Worm (Caenorhabditis elegans) whole organism, L1 larva: Measurements from ENCODE around the gene dars-2.
A peak's percentile ranks its signal among the peaks of the same experiment; 100 is the strongest.

Source experiments
- C16A3.4 ChIP-seq: fragments of 150-350 bp; optimal IDR thresholded peaks from 2 replicates; lab custom pipeline; 2014; ENCODE audit warnings: missing biosample characterization, missing genetic modification characterization
- F16B12.6 ChIP-seq: fragments of 150-350 bp; optimal IDR thresholded peaks from 2 replicates; lab custom pipeline; 2014; ENCODE audit warnings: missing biosample characterization, missing genetic modification characterization
- Y116A8C.19 ChIP-seq: sonication (generic microtip); optimal IDR thresholded peaks from 2 replicates; lab custom pipeline; 2016; ENCODE audit warnings: missing compliant biosample characterization, missing genetic modification characterization, borderline replicate concordance
- aly-2 ChIP-seq: fragments of 150-350 bp; optimal IDR thresholded peaks from 2 replicates; lab custom pipeline; 2014; ENCODE audit warnings: missing biosample characterization, missing genetic modification characterization
- blmp-1 ChIP-seq: fragments of 150-350 bp; optimal IDR thresholded peaks from 2 replicates; lab custom pipeline; 2014; ENCODE audit warnings: missing biosample characterization, missing genetic modification characterization
- ceh-8 ChIP-seq: fragments of 200-800 bp; sonication (Bioruptor generic); optimal IDR thresholded peaks from 2 replicates; lab custom pipeline; 2018; ENCODE audit warnings: mild to moderate bottlenecking, missing genetic modification characterization, moderate library complexity, missing compliant biosample characterization
- ceh-82 ChIP-seq, 3 experiments: fragments of 150-350 bp in 1 of 3; sonication (generic microtip) in 2 of 3; optimal IDR thresholded peaks; 2 replicates each; lab custom pipeline; 2014 to 2017; ENCODE audit warnings: missing biosample characterization in 3 of 3, missing genetic modification characterization in 3 of 3
- dsc-1 ChIP-seq: sonication (generic microtip); optimal IDR thresholded peaks from 2 replicates; lab custom pipeline; 2016; ENCODE audit warnings: mild to moderate bottlenecking, missing genetic modification characterization, missing compliant biosample characterization
- efl-1 ChIP-seq, 4 experiments: fragments of 150-350 bp; optimal IDR thresholded peaks in 3 of 4; peaks in 1 of 4; 1 replicate in 1 of 4; 2 replicates in 3 of 4; lab custom pipeline; 2014; ENCODE audit warnings: missing biosample characterization in 2 of 4, missing genetic modification characterization in 2 of 4, missing genetic modification reagents in 2 of 4
- efl-3 ChIP-seq: fragments of 200-800 bp; sonication (Bioruptor generic); optimal IDR thresholded peaks from 2 replicates; lab custom pipeline; 2018; ENCODE audit warnings: mild to moderate bottlenecking, missing genetic modification characterization, missing compliant biosample characterization
- elt-3 ChIP-seq, 6 experiments: fragments of 150-350 bp in 1 of 6; sonication (generic microtip); optimal IDR thresholded peaks; 2 replicates each; lab custom pipeline; 2017 to 2018; ENCODE audit warnings: missing biosample characterization in 6 of 6, missing genetic modification characterization in 6 of 6, inconsistent platforms in 1 of 6
- ets-5 ChIP-seq: fragments of 200-800 bp; sonication (Bioruptor generic); IDR thresholded peaks from 2 replicates; pipeline ENCODE4 v1.3.6; 2022; ENCODE audit warnings: missing genetic modification characterization, missing compliant biosample characterization
- fkh-4 ChIP-seq: sonication (generic microtip); optimal IDR thresholded peaks from 2 replicates; lab custom pipeline; 2016; ENCODE audit warnings: missing compliant biosample characterization, missing genetic modification characterization, borderline replicate concordance
- irx-1 ChIP-seq: sonication (generic microtip); optimal IDR thresholded peaks from 2 replicates; lab custom pipeline; 2016; ENCODE audit warnings: missing genetic modification characterization, missing compliant biosample characterization
- lin-14 ChIP-seq: fragments of 200-800 bp; sonication (Bioruptor generic); optimal IDR thresholded peaks from 2 replicates; lab custom pipeline; 2018; ENCODE audit warnings: mild to moderate bottlenecking, missing genetic modification characterization, moderate library complexity, missing compliant biosample characterization
- lin-15B ChIP-seq: fragments of 150-350 bp; sonication (generic microtip); optimal IDR thresholded peaks from 3 replicates; lab custom pipeline; 2014; ENCODE audit warnings: missing biosample characterization, missing genetic modification characterization
- lin-35 ChIP-seq, 2 experiments: fragments of 150-350 bp; optimal IDR thresholded peaks; 2 replicates each; lab custom pipeline; 2014; ENCODE audit warnings: missing biosample characterization in 2 of 2, missing genetic modification characterization in 2 of 2, missing genetic modification reagents in 2 of 2
- lsy-2 ChIP-seq, 2 experiments: fragments of 150-350 bp; optimal IDR thresholded peaks; 2 replicates each; lab custom pipeline; 2014; ENCODE audit warnings: missing biosample characterization in 2 of 2, missing genetic modification characterization in 2 of 2
- mdl-1 ChIP-seq, 2 experiments: fragments of 150-350 bp; optimal IDR thresholded peaks; 2 replicates each; lab custom pipeline; 2014 to 2017; ENCODE audit warnings: missing biosample characterization in 2 of 2, missing genetic modification characterization in 2 of 2, inconsistent platforms in 1 of 2
- mef-2 ChIP-seq: fragments of 150-350 bp; optimal IDR thresholded peaks from 2 replicates; lab custom pipeline; 2014; ENCODE audit warnings: missing biosample characterization, missing genetic modification characterization
- mep-1 ChIP-seq: fragments of 150-350 bp; optimal IDR thresholded peaks from 2 replicates; lab custom pipeline; 2014; ENCODE audit warnings: missing biosample characterization, missing genetic modification characterization
- nhr-11 ChIP-seq: fragments of 150-350 bp; optimal IDR thresholded peaks from 2 replicates; lab custom pipeline; 2014; ENCODE audit warnings: missing biosample characterization, missing genetic modification characterization
- nhr-12 ChIP-seq: sonication (generic microtip); optimal IDR thresholded peaks from 2 replicates; lab custom pipeline; 2017; ENCODE audit warnings: missing biosample characterization, missing genetic modification characterization
- nhr-19 ChIP-seq: fragments of 200-800 bp; sonication (Bioruptor generic); conservative IDR thresholded peaks from 2 replicates; pipeline ENCODE4 v1.3.6; 2022; ENCODE audit warnings: missing genetic modification characterization, missing compliant biosample characterization
- nhr-20 ChIP-seq: sonication (generic microtip); optimal IDR thresholded peaks from 2 replicates; lab custom pipeline; 2016; ENCODE audit warnings: mild to moderate bottlenecking, missing genetic modification characterization, missing compliant biosample characterization
- nhr-47 ChIP-seq: sonication (generic microtip); optimal IDR thresholded peaks from 2 replicates; lab custom pipeline; 2016; ENCODE audit warnings: mild to moderate bottlenecking, missing genetic modification characterization, moderate library complexity, missing compliant biosample characterization
- nhr-71 ChIP-seq: sonication (generic microtip); optimal IDR thresholded peaks from 2 replicates; lab custom pipeline; 2016; ENCODE audit warnings: mild to moderate bottlenecking, missing genetic modification characterization, moderate library complexity, missing compliant biosample characterization
- nhr-84 ChIP-seq: sonication (generic microtip); optimal IDR thresholded peaks from 2 replicates; lab custom pipeline; 2017; ENCODE audit warnings: missing biosample characterization, missing genetic modification characterization
- nhr-85 ChIP-seq: sonication (generic microtip); peaks from one replicate; lab custom pipeline; 2016; ENCODE audit warnings: missing genetic modification characterization, inconsistent platforms, missing compliant biosample characterization
- pax-3 ChIP-seq: fragments of 200-800 bp; sonication (Bioruptor generic); optimal IDR thresholded peaks from 2 replicates; lab custom pipeline; 2018; ENCODE audit warnings: mild to moderate bottlenecking, missing genetic modification characterization, moderate library complexity, missing compliant biosample characterization
- rnt-1 ChIP-seq: sonication (generic microtip); optimal IDR thresholded peaks from 2 replicates; lab custom pipeline; 2016; ENCODE audit warnings: mild to moderate bottlenecking, missing genetic modification characterization, moderate library complexity, missing compliant biosample characterization
- snpc-4 ChIP-seq: fragments of 150-350 bp; optimal IDR thresholded peaks from 2 replicates; lab custom pipeline; 2014; ENCODE audit warnings: missing biosample characterization, missing genetic modification characterization
- snu-23 ChIP-seq: sonication (generic microtip); optimal IDR thresholded peaks from 2 replicates; lab custom pipeline; 2016; ENCODE audit warnings: missing genetic modification characterization, missing compliant biosample characterization
- sptf-1 ChIP-seq: fragments of 150-350 bp; optimal IDR thresholded peaks from 2 replicates; lab custom pipeline; 2014; ENCODE audit warnings: missing biosample characterization, missing genetic modification characterization
- swsn-7 ChIP-seq: sonication (generic microtip); optimal IDR thresholded peaks from 2 replicates; lab custom pipeline; 2016; ENCODE audit warnings: missing genetic modification characterization, missing compliant biosample characterization
- tbx-2 ChIP-seq: sonication (generic microtip); optimal IDR thresholded peaks from 2 replicates; lab custom pipeline; 2016; ENCODE audit warnings: missing genetic modification characterization, missing compliant biosample characterization
- tlp-1 ChIP-seq: fragments of 150-350 bp; optimal IDR thresholded peaks from 2 replicates; lab custom pipeline; 2014; ENCODE audit warnings: missing biosample characterization, missing genetic modification characterization
- unc-130 ChIP-seq: fragments of 150-350 bp; optimal IDR thresholded peaks from 2 replicates; lab custom pipeline; 2017; ENCODE audit warnings: missing biosample characterization, missing genetic modification characterization, inconsistent platforms
- unc-86 ChIP-seq: sonication (generic microtip); optimal IDR thresholded peaks from 2 replicates; lab custom pipeline; 2016; ENCODE audit warnings: missing genetic modification characterization, missing compliant biosample characterization
- unc-98 ChIP-seq: fragments of 200-800 bp; sonication (Bioruptor generic); IDR thresholded peaks from 2 replicates; pipeline ENCODE4 v1.3.6; 2022; ENCODE audit warnings: missing genetic modification characterization, missing compliant biosample characterization
- vab-15 ChIP-seq: sonication (generic microtip); optimal IDR thresholded peaks from 2 replicates; lab custom pipeline; 2017; ENCODE audit warnings: missing genotype, mild to moderate bottlenecking, missing genetic modification characterization, missing compliant biosample characterization
- zag-1 ChIP-seq: fragments of 150-350 bp; optimal IDR thresholded peaks from 2 replicates; lab custom pipeline; 2014; ENCODE audit warnings: missing biosample characterization, missing genetic modification characterization
- ztf-4 ChIP-seq: fragments of 150-350 bp; optimal IDR thresholded peaks from 2 replicates; lab custom pipeline; 2014; ENCODE audit warnings: missing biosample characterization, missing genetic modification characterization

Gene dars-2

DNA sequence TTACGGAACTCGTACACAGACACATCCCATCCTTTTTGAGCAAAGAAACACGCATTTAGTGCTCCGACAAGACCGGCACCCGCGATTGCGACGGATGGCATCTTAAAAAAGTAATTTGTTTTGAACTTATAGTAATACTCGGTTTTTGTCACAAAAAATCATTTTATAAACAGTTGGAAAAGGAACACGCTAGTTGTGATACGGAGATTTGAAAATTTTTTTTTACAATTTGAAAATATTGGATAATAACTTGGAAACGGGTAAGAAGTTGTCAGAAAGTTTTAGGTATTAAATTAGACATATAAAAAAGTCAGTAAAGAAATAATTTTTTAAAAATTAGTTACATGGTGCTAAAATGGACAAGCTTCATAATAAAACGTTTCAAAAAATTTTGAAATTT, 21.9 kb downstream of the dars-2 start, which contains the start of gene kmo-1:
Gene kmo-1 (minus strand): TSS at position 101 of the 400 bp plus-strand sequence.
- TF ChIP-seq vab-15 (tag; lab: Kevin White, UChicago) (no peak), ceh-82 (tag; optimal IDR thresholded peaks at IDR 0.05; lab: Kevin White, UChicago) (no peak), unc-86 (tag; lab: Kevin White, UChicago) (no peak), swsn-7 (no peak), ets-5 (GFP tag; lab: Robert Waterston, UW) (no peak), dsc-1 (no peak), nhr-11 (tag; lab: Kevin White, UChicago) (no peak), F16B12.6 (tag; lab: Kevin White, UChicago) (no peak), nhr-71 (tag; lab: Kevin White, UChicago) (no peak), tlp-1 (no peak), nhr-12 (tag; lab: Kevin White, UChicago) (no peak), lsy-2 (tag; optimal IDR thresholded peaks at IDR 0.05; lab: Kevin White, UChicago) (no peak), snpc-4 (tag; lab: Kevin White, UChicago) (no peak), pax-3 (tag; lab: Kevin White, UChicago) (no peak), ceh-8 (GFP tag; lab: Kevin White, UChicago) (no peak), rnt-1 (tag; lab: Kevin White, UChicago) (no peak)

DNA sequence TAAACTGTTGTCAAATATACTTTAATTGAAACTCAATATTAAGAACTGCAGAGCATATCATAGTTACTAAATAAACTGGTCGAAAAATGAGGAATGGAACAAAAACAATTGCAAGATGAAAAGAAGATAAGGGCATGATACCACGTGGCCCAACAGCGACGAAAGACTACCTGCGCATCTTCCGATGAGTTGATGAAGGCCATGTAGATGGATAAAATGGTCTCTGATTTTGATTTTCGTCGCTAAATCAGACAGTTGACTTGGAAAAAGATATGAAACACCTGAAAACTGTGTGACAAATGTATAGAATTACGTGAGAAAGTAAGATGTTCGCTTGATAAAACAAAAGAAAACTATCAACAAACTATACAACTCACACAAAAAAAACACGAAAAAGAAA, 22.9 kb downstream of the dars-2 start:
- TF ChIP-seq nhr-20 (tag; lab: Kevin White, UChicago) (peak; percentile 79), sptf-1 (no peak), snpc-4 (tag; lab: Kevin White, UChicago) (no peak), ztf-4 (tag; lab: Kevin White, UChicago) (no peak), nhr-71 (tag; lab: Kevin White, UChicago) (peak; percentile 59), unc-98 (GFP tag; lab: Robert Waterston, UW) (no peak), aly-2 (no peak), mep-1 (peak; percentile 46), lin-14 (GFP tag; lab: Kevin White, UChicago) (peak; percentile 81), nhr-47 (tag; lab: Kevin White, UChicago) (no peak), efl-3 (GFP tag; lab: Kevin White, UChicago) (no peak), snu-23 (GFP tag; lab: Kevin White, UChicago) (peak; percentile 66), tbx-2 (no peak), lin-35 (GFP tag; optimal IDR thresholded peaks at IDR 0.05; lab: Kevin White, UChicago) (peak in 1 of 2 experiments; percentile 38), Y116A8C.19 (no peak), nhr-19 (GFP tag; lab: Robert Waterston, UW) (peak; percentile 17; the same call in 1 of the 2 replicates), fkh-4 (no peak), elt-3 (tag; optimal IDR thresholded peaks at IDR 0.05; lab: Kevin White, UChicago) (peak in 4 of 6 experiments; percentile 41 to 93 (median 89)), blmp-1 (tag; lab: Kevin White, UChicago) (peak; percentile 72), zag-1 (no peak), C16A3.4 (tag; lab: Kevin White, UChicago) (peak; percentile 16), efl-1 (optimal IDR thresholded peaks at IDR 0.05; lab: Kevin White, UChicago) (no peak), efl-1 (GFP tag; optimal IDR thresholded peaks at IDR 0.05 in 1 of 2; lab: Kevin White, UChicago) (no peak), rnt-1 (tag; lab: Kevin White, UChicago) (no peak), unc-130 (tag; lab: Kevin White, UChicago) (peak; percentile 35), lin-15B (tag; lab: Kevin White, UChicago) (no peak), mdl-1 (tag; optimal IDR thresholded peaks at IDR 0.05; lab: Kevin White, UChicago) (peak in 1 of 2 experiments; percentile 79), nhr-85 (tag; lab: Kevin White, UChicago) (peak; percentile 94), irx-1 (tag; lab: Kevin White, UChicago) (no peak), swsn-7 (no peak), mef-2 (tag; lab: Kevin White, UChicago) (no peak), nhr-84 (no peak)
